Fruit fly (Drosophila melanogaster): ENCODE measurements around the gene CG12402.

Gene CG12402

DNA sequence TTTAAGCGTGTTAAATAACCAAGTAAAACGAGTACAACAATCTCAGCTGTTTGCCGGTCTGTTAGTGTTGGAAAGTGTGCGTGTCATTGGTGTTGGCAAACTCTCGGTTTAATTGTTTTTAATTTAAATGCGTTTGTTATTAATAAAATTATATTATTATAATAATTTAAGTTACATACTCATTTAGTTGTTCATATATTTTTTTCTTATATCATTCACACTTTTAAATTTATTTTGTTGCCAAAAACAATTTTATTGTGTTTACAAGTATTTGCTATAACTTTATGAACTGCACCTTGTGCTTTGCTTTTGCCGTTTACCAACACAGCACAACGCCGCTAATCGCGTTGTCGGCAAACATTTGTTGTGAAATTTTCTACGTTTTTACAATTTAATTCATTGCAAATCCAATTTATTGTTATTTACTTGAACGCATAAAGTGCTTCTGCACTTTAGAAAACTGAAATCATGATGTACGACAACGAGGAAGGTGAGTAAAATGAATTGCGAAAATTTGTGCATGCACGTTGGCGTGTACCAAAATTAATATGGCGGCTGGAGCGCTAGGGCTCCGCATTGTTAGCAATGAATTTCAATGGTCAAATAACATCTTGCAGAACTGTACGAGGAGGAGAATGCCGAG is 17.5 kb upstream of the CG12402 start, which contains the start of the genes 140up and Polr2B (continued):
- peak; percentile 91 for TF ChIP-seq Atf6 (GFP tag; IDR thresholded peaks at IDR 0.05)
- TF ChIP-seq CG18476 (GFP tag; optimal IDR thresholded peaks at IDR 0.05): peak; percentile 93
- peak; percentile 18 for TF ChIP-seq ftz-f1 (GFP tag; optimal IDR thresholded peaks at IDR 0.05)
- TF ChIP-seq MBD-R2 (GFP tag; IDR thresholded peaks at IDR 0.05): peak; percentile 91; the same call in 1 of the 2 replicates
- peak; percentile 92 for TF ChIP-seq HHEX (GFP tag; optimal IDR thresholded peaks at IDR 0.05)
- peak; percentile 90 for TF ChIP-seq al (GFP tag; IDR thresholded peaks at IDR 0.05)
- TF ChIP-seq yki (optimal IDR thresholded peaks at IDR 0.05): no peak
- peak; percentile 89 for TF ChIP-seq lilli (GFP tag; optimal IDR thresholded peaks at IDR 0.05)
- TF ChIP-seq nau (GFP tag; optimal IDR thresholded peaks at IDR 0.05): peak; percentile 76
- TF ChIP-seq CG18619 (GFP tag; optimal IDR thresholded peaks at IDR 0.05): peak; percentile 91
- peak; percentile 87 for TF ChIP-seq Taf1 (GFP tag; IDR thresholded peaks at IDR 0.05)
- TF ChIP-seq caup (GFP tag; optimal IDR thresholded peaks at IDR 0.05; ENCODE audit: severe bottlenecking): peak; percentile 92
- peak; percentile 95 for TF ChIP-seq CG13775 (GFP tag; optimal IDR thresholded peaks at IDR 0.05)
- peak; percentile 78 for TF ChIP-seq tup (GFP tag; optimal IDR thresholded peaks at IDR 0.05)
- peak; percentile 66 for TF ChIP-seq CG8359 (GFP tag; optimal IDR thresholded peaks at IDR 0.05; ENCODE audit: borderline replicate concordance)
- TF ChIP-seq CG6272 (GFP tag; IDR thresholded peaks at IDR 0.05): peak; percentile 93
- TF ChIP-seq nom (GFP tag; optimal IDR thresholded peaks at IDR 0.05): peak; percentile 73
- TF ChIP-seq CG4424 (GFP tag; optimal IDR thresholded peaks at IDR 0.05): peak; percentile 94
- TF ChIP-seq CG2129 (GFP tag; IDR thresholded peaks at IDR 0.05; ENCODE audit: partially characterized antibody): no peak
- peak; percentile 72; the same call in 1 of the 2 replicates for TF ChIP-seq bowl (GFP tag; IDR thresholded peaks at IDR 0.05)
- TF ChIP-seq en (GFP tag; optimal IDR thresholded peaks at IDR 0.05): peak; percentile 35
- TF ChIP-seq Hmx (GFP tag; optimal IDR thresholded peaks at IDR 0.05): peak; percentile 26
- TF ChIP-seq amos (GFP tag; IDR thresholded peaks at IDR 0.05; ENCODE audit: partially characterized antibody): 0 out of 2 replicates have a peak, but pooled peaks have one; percentile 4
- TF ChIP-seq CG4730 (GFP tag; IDR thresholded peaks at IDR 0.05): peak; percentile 88
- peak; percentile 97 for TF ChIP-seq CG30403 (GFP tag; optimal IDR thresholded peaks at IDR 0.05)
- TF ChIP-seq CG7963 (GFP tag; IDR thresholded peaks at IDR 0.05; ENCODE audit: partially characterized antibody): no peak
- peak; percentile 93 for TF ChIP-seq CG10543 (GFP tag; optimal IDR thresholded peaks at IDR 0.05)
- TF ChIP-seq CG1792 (GFP tag; optimal IDR thresholded peaks at IDR 0.05): peak; percentile 47
- TF ChIP-seq dmrt11E (tag; optimal IDR thresholded peaks at IDR 0.05): peak; percentile 92
- TF ChIP-seq odd (GFP tag; optimal IDR thresholded peaks at IDR 0.05): peak; percentile 80
- TF ChIP-seq CG1647 (GFP tag; optimal IDR thresholded peaks at IDR 0.05): peak; percentile 50
- TF ChIP-seq disco-r (GFP tag; optimal IDR thresholded peaks at IDR 0.05): peak; percentile 1
- no peak for TF ChIP-seq Bgb (GFP tag; IDR thresholded peaks at IDR 0.05; ENCODE audit: partially characterized antibody)
- TF ChIP-seq fu2 (GFP tag; optimal IDR thresholded peaks at IDR 0.05): peak; percentile 73
- no peak for TF ChIP-seq hbn (GFP tag; IDR thresholded peaks at IDR 0.05; ENCODE audit: partially characterized antibody)
- TF ChIP-seq B-H2 (GFP tag; optimal IDR thresholded peaks at IDR 0.05): peak; percentile 95
- TF ChIP-seq Kr (GFP tag; optimal IDR thresholded peaks at IDR 0.05): no peak
- peak; percentile 91 for TF ChIP-seq Blimp-1 (GFP tag; optimal IDR thresholded peaks at IDR 0.05)
- TF ChIP-seq Ada2b (GFP tag; IDR thresholded peaks at IDR 0.05): peak; percentile 88
- TF ChIP-seq croc (GFP tag; conservative IDR thresholded peaks at IDR 0.05): peak; percentile 86
- no peak for TF ChIP-seq unc-4 (GFP tag; IDR thresholded peaks at IDR 0.05; ENCODE audit: partially characterized antibody)
- TF ChIP-seq CG11247 (GFP tag; IDR thresholded peaks at IDR 0.05): peak; percentile 91
- TF ChIP-seq BtbVII (GFP tag; optimal IDR thresholded peaks at IDR 0.05): peak; percentile 88
- TF ChIP-seq Med (GFP tag): peak; percentile 96
- peak; percentile 77 for TF ChIP-seq CG10431 (GFP tag; optimal IDR thresholded peaks at IDR 0.05)
- peak; percentile 48 for TF ChIP-seq CG10321 (GFP tag; IDR thresholded peaks at IDR 0.05)
- peak; percentile 84 for TF ChIP-seq danr (GFP tag; IDR thresholded peaks at IDR 0.05)
- TF ChIP-seq CG13424 (tag; optimal IDR thresholded peaks at IDR 0.05): peak; percentile 95
- peak; percentile 95 for TF ChIP-seq ranshi (GFP tag; IDR thresholded peaks at IDR 0.05)
